Worm (Caenorhabditis elegans) whole organism, midembryonic: ENCODE results near the gene T07D4.2.

Experiments
- T22C8.4 ChIP-seq: fragments of 200-800 bp; sonication (Bioruptor generic); IDR thresholded peaks from 2 replicates; pipeline ENCODE4 v1.3.6; 2022; ENCODE audit warnings: missing genetic modification characterization, missing compliant biosample characterization
- cog-1 ChIP-seq: sonication (generic microtip); optimal IDR thresholded peaks from 2 replicates; lab custom pipeline; 2016; ENCODE audit warnings: missing genetic modification characterization, missing compliant biosample characterization
- med-1 ChIP-seq: sonication (generic microtip); optimal IDR thresholded peaks from 2 replicates; lab custom pipeline; 2017; ENCODE audit warnings: missing genetic modification characterization, mild to moderate bottlenecking, missing compliant biosample characterization, antibody characterized with exemption, missing genetic modification reagents; ENCODE audit not compliant: insufficient read depth
- ztf-23 ChIP-seq: fragments of 200-800 bp; sonication (Bioruptor generic); IDR thresholded peaks from 2 replicates; pipeline ENCODE4 v1.3.6; 2022; ENCODE audit warnings: missing genetic modification reagents, missing genetic modification characterization, missing compliant biosample characterization
- ztf-29 ChIP-seq: fragments of 200-800 bp; sonication (Bioruptor generic); IDR thresholded peaks from 2 replicates; pipeline ENCODE4 v1.3.6; 2022; ENCODE audit warnings: missing genetic modification reagents, missing genetic modification characterization, missing compliant biosample characterization

DNA sequence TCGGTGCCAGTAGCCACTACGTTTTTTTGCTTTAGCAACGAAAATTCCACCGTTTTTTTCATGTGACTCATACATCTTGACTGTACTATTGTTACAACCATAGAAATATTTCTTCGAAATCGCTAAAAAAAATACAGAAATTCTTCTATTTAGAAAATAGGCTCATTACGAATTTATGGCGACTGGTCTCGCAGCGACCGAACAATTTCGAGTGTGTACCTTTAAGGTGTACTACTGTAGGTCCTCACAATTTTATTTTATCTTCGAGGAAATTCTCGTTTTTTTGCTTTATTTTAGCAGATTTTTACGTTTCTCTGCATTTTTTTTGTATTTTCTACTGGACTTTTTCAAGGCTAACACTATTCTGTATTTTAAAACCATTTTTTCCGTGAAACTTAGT lies 16.3 kb upstream of the T07D4.2 start:
- no peak for TF ChIP-seq T22C8.4
- no peak for TF ChIP-seq ztf-29
- TF ChIP-seq med-1, result no peak
- TF ChIP-seq cog-1 (tag; lab: Kevin White, UChicago), result no peak
- no peak for TF ChIP-seq ztf-23
